Worm (Caenorhabditis elegans): ENCODE results near the gene T05A7.12.

Gene T05A7.12

DNA sequence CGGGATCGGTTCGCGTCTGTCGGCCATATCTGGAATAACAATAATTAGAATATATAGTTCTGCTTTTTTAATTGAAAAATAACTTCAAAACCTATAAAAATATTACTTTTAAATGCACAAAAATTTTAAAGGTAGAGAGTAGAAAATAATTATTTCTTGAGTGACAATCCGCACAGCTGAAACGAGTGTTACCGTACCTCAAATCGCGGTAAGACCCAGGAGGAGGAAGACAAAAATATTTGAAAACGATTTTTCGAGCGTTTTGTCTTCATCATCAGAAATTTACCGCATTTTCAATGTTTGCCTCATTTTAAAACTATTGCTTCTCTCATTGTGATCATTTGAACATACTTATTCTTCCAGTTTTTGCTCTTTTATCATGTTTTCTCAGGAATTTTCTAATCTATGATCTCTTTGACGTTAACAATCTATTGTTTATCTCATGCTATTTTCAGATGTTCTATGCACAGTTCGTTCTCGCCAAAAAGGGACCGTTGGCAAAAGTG lies 35.2 kb upstream of the T05A7.12 start, which contains the start of the genes rpn-5 and scc-1 (continued):
- TF ChIP-seq nhr-237 (tag; optimal IDR thresholded peaks at IDR 0.05) (no peak), lir-3 (tag; optimal IDR thresholded peaks at IDR 0.05; ENCODE audit: poor library complexity) (peak; percentile 66), F16B12.6 (tag; optimal IDR thresholded peaks at IDR 0.05) (peak; percentile 44), lin-35 (GFP tag; optimal IDR thresholded peaks at IDR 0.05) (peak; percentile 92 to 97), zag-1 (tag; optimal IDR thresholded peaks at IDR 0.05) (no peak), egl-27 (tag; optimal IDR thresholded peaks at IDR 0.05) (no peak), lsy-2 (tag; optimal IDR thresholded peaks at IDR 0.05) (peak; percentile 99 to 100), ceh-88 (GFP tag; IDR thresholded peaks at IDR 0.05) (peak; percentile 22; the same call in 1 of the 2 replicates), nhr-11 (tag; optimal IDR thresholded peaks at IDR 0.05) (peak; percentile 50), nhr-19 (GFP tag; conservative IDR thresholded peaks at IDR 0.05) (peak; percentile 70), nhr-71 (tag; optimal IDR thresholded peaks at IDR 0.05) (peak; percentile 81), elt-2 (tag; optimal IDR thresholded peaks at IDR 0.05) (peak; percentile 32), vab-15 (tag; optimal IDR thresholded peaks at IDR 0.05) (peak; percentile 62), nhr-85 (tag) (peak; percentile 31), dpl-1 (GFP tag; optimal IDR thresholded peaks at IDR 0.05) (peak; percentile 91 to 95 (median 91)), blmp-1 (tag; optimal IDR thresholded peaks at IDR 0.05) (peak; percentile 75), lin-14 (GFP tag; optimal IDR thresholded peaks at IDR 0.05) (peak; percentile 63), xbp-1 (tag; optimal IDR thresholded peaks at IDR 0.05) (peak; percentile 66), rnt-1 (tag; optimal IDR thresholded peaks at IDR 0.05) (peak; percentile 77), nhr-28 (tag; optimal IDR thresholded peaks at IDR 0.05) (no peak), lin-39 (tag; optimal IDR thresholded peaks at IDR 0.05) (peak; percentile 56), ceh-90 (tag; optimal IDR thresholded peaks at IDR 0.05) (peak; percentile 39)

DNA sequence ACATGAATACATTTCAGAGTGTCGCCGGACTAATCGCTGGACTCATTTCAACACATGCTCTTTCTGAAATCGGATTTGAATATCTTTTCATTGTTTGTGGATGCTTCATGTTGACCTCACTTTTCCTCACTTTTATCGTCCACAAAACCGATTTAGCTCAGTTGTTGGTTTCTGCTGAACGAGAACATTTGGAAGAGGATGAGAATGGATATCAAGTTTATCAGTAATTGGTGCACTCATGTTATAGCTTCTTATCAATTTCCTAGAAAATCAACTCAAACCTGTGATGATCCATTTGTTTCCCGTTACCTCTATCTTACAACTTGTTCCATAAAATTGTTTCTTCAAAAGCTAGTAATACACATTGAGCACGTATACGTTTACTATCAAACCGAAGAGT lies 33.0 kb upstream of the T05A7.12 start:
- peak; percentile 14 for TF ChIP-seq nhr-85 (tag)
- TF ChIP-seq ceh-8 (GFP tag; optimal IDR thresholded peaks at IDR 0.05), result no peak
- peak; percentile 40 for TF ChIP-seq aly-2 (tag; optimal IDR thresholded peaks at IDR 0.05)

DNA sequence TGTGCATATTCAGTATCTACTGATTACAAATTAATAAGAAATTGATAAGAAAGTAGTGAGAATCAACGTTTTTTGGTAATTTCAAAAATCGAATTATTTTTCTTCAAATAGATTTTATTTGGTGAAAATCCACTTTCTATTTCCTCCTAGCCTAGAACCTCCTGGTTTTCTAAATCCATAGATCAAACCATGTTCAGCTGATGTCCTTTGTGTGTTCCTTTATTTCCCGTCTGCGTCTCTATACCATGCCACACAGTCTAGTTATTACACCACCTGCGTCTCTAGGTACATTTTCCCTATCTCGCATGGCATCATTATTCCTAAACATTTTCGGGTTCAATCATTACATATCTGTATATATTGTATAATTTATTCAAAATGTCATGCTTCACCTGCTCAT lies 30.0 kb upstream of the T05A7.12 start, which contains the start of gene F10G7.5:
F10G7.5 (plus strand) TSS at position 286 of the 400 bp plus-strand sequence.
- TF ChIP-seq sptf-1 (tag; optimal IDR thresholded peaks at IDR 0.05), result no peak
- no peak for TF ChIP-seq mep-1 (tag; optimal IDR thresholded peaks at IDR 0.05)
- TF ChIP-seq unc-62 (GFP tag; optimal IDR thresholded peaks at IDR 0.05), result no peak
- TF ChIP-seq lin-14 (GFP tag; optimal IDR thresholded peaks at IDR 0.05), result peak; percentile 67
- TF ChIP-seq hlh-4 (tag; optimal IDR thresholded peaks at IDR 0.05), result no peak
- TF ChIP-seq elt-2 (tag; optimal IDR thresholded peaks at IDR 0.05), result peak; percentile 64
- TF ChIP-seq nhr-85 (tag), result peak; percentile 42
- no peak for TF ChIP-seq efl-3 (GFP tag; optimal IDR thresholded peaks at IDR 0.05)
- peak in 2 of 3 experiments; percentile 11 to 34 for TF ChIP-seq dpl-1 (GFP tag; optimal IDR thresholded peaks at IDR 0.05)
- TF ChIP-seq ceh-90 (tag; optimal IDR thresholded peaks at IDR 0.05), result no peak
- TF ChIP-seq efl-1 (optimal IDR thresholded peaks at IDR 0.05), result peak; percentile 33 to 68
- peak; percentile 17 to 92 for TF ChIP-seq efl-1 (GFP tag; optimal IDR thresholded peaks at IDR 0.05 in 1 of 2)
- no peak for TF ChIP-seq swsn-7 (tag; optimal IDR thresholded peaks at IDR 0.05)
- TF ChIP-seq snu-23 (GFP tag; optimal IDR thresholded peaks at IDR 0.05), result peak; percentile 23
- peak; percentile 55 for TF ChIP-seq blmp-1 (tag; optimal IDR thresholded peaks at IDR 0.05)
- no peak for TF ChIP-seq ces-1 (GFP tag; optimal IDR thresholded peaks at IDR 0.05)
- no peak for TF ChIP-seq zip-4 (GFP tag; optimal IDR thresholded peaks at IDR 0.05)
- peak; percentile 31 to 52 for TF ChIP-seq lsy-2 (tag; optimal IDR thresholded peaks at IDR 0.05)
- TF ChIP-seq nhr-47 (tag; optimal IDR thresholded peaks at IDR 0.05), result no peak
- no peak for TF ChIP-seq pax-3 (tag; optimal IDR thresholded peaks at IDR 0.05)
- peak; percentile 9 for TF ChIP-seq nhr-71 (tag; optimal IDR thresholded peaks at IDR 0.05)
- no peak for TF ChIP-seq C04F5.9 (tag; optimal IDR thresholded peaks at IDR 0.05)
- TF ChIP-seq lin-35 (GFP tag; optimal IDR thresholded peaks at IDR 0.05), result peak in 1 of 2 experiments; percentile 32
- TF ChIP-seq alr-1 (tag; optimal IDR thresholded peaks at IDR 0.05; ENCODE audit: borderline replicate concordance), result no peak
- TF ChIP-seq tbx-2 (tag; optimal IDR thresholded peaks at IDR 0.05), result no peak
